Fruit fly (Drosophila melanogaster) whole organism, pupa: ENCODE results near the gene CG33124.

Source experiments
- CG10348 ChIP-seq: fragments of 200-800 bp; sonication (Bioruptor generic); IDR thresholded peaks from 2 replicates; pipeline ENCODE4 v1.3.6; 2022; ENCODE audit warnings: missing biosample characterization, missing genetic modification characterization
- CG12605 ChIP-seq: fragments of 200-800 bp; sonication (Bioruptor generic); IDR thresholded peaks from 2 replicates; pipeline ENCODE4 v1.3.6; 2022; ENCODE audit warnings: missing biosample characterization, missing genetic modification characterization
- CG13204 ChIP-seq: fragments of 200-800 bp; sonication (Bioruptor generic); optimal IDR thresholded peaks from 2 replicates; lab custom pipeline; 2018; ENCODE audit warnings: missing biosample characterization, mild to moderate bottlenecking, missing genetic modification characterization, moderate library complexity
- CG14655 ChIP-seq: fragments of 200-800 bp; sonication (Bioruptor generic); optimal IDR thresholded peaks from 3 replicates; lab custom pipeline; 2017; ENCODE audit warnings: mild to moderate bottlenecking, missing biosample characterization, missing genetic modification reagents, missing genetic modification characterization
- CG15710 ChIP-seq: fragments of 200-800 bp; sonication (Bioruptor generic); optimal IDR thresholded peaks from 2 replicates; lab custom pipeline; 2018; ENCODE audit warnings: missing biosample characterization, mild to moderate bottlenecking, missing genetic modification characterization, moderate library complexity
- CG17806 ChIP-seq: fragments of 200-800 bp; sonication (Bioruptor generic); optimal IDR thresholded peaks from 2 replicates; lab custom pipeline; 2018; ENCODE audit warnings: missing biosample characterization, mild to moderate bottlenecking, missing genetic modification characterization, moderate library complexity
- CG32121 ChIP-seq: fragments of 200-800 bp; sonication (Bioruptor generic); IDR thresholded peaks from 2 replicates; pipeline ENCODE4 v1.3.6; 2022; ENCODE audit warnings: missing biosample characterization, missing genetic modification characterization
- CG34367 ChIP-seq: fragments of 200-800 bp; sonication (Bioruptor generic); optimal IDR thresholded peaks from 2 replicates; lab custom pipeline; 2018; ENCODE audit warnings: missing biosample characterization, mild to moderate bottlenecking, missing genetic modification characterization
- CG4496 ChIP-seq: fragments of 200-800 bp; sonication (Bioruptor generic); IDR thresholded peaks from 3 replicates; pipeline ENCODE4 v1.3.6; 2022; ENCODE audit warnings: missing biosample characterization, missing genetic modification characterization
- CG8159 ChIP-seq: fragments of 200-800 bp; sonication (Bioruptor generic); optimal IDR thresholded peaks from 3 replicates; lab custom pipeline; 2018; ENCODE audit warnings: missing biosample characterization, mild to moderate bottlenecking, missing genetic modification characterization, moderate library complexity
- CG8301 ChIP-seq: fragments of 200-800 bp; sonication (Bioruptor generic); optimal IDR thresholded peaks from 2 replicates; lab custom pipeline; 2018; ENCODE audit warnings: missing biosample characterization, mild to moderate bottlenecking, missing genetic modification characterization
- CG9948 ChIP-seq: fragments of 200-800 bp; sonication (Bioruptor generic); optimal IDR thresholded peaks from 2 replicates; lab custom pipeline; 2018; ENCODE audit warnings: missing biosample characterization, mild to moderate bottlenecking, missing genetic modification characterization, moderate library complexity
- D1 ChIP-seq: fragments of 200-800 bp; sonication (Bioruptor generic); optimal IDR thresholded peaks from 2 replicates; lab custom pipeline; 2018; ENCODE audit warnings: missing biosample characterization, mild to moderate bottlenecking, missing genetic modification characterization, moderate library complexity
- EcR ChIP-seq: fragments of 200-800 bp; sonication (Bioruptor generic); optimal IDR thresholded peaks from 3 replicates; lab custom pipeline; 2019; ENCODE audit warnings: missing biosample characterization, missing genetic modification characterization, mild to moderate bottlenecking, moderate library complexity, missing genetic modification reagents
- Ets98B ChIP-seq: fragments of 200-800 bp; sonication (Bioruptor generic); IDR thresholded peaks from 2 replicates; pipeline ENCODE4 v1.3.6; 2022; ENCODE audit warnings: missing biosample characterization, missing genetic modification characterization
- Pif1A ChIP-seq: fragments of 200-800 bp; sonication (Bioruptor generic); optimal IDR thresholded peaks from 3 replicates; lab custom pipeline; 2016; ENCODE audit warnings: missing biosample characterization, missing genetic modification characterization
- Pif1B ChIP-seq: fragments of 200-800 bp; sonication (Bioruptor generic); optimal IDR thresholded peaks from 3 replicates; lab custom pipeline; 2016; ENCODE audit warnings: missing biosample characterization, missing genetic modification characterization
- Snoo ChIP-seq: fragments of 200-800 bp; sonication (Bioruptor generic); optimal IDR thresholded peaks from 3 replicates; lab custom pipeline; 2017; ENCODE audit warnings: missing biosample characterization, mild to moderate bottlenecking, missing genetic modification characterization, inconsistent platforms
- fd96Ca ChIP-seq: fragments of 200-800 bp; sonication (Bioruptor generic); IDR thresholded peaks from 3 replicates; pipeline ENCODE4 v1.3.6; 2022; ENCODE audit warnings: missing biosample characterization, missing genetic modification characterization
- gl ChIP-seq: fragments of 200-800 bp; sonication (Bioruptor generic); optimal IDR thresholded peaks from 2 replicates; lab custom pipeline; 2018; ENCODE audit warnings: missing biosample characterization, mild to moderate bottlenecking, missing genetic modification characterization
- rn ChIP-seq: fragments of 200-800 bp; sonication (Bioruptor generic); IDR thresholded peaks from 2 replicates; pipeline ENCODE4 v1.3.6; 2022; ENCODE audit warnings: missing biosample characterization, missing genetic modification characterization

Gene CG33124

DNA sequence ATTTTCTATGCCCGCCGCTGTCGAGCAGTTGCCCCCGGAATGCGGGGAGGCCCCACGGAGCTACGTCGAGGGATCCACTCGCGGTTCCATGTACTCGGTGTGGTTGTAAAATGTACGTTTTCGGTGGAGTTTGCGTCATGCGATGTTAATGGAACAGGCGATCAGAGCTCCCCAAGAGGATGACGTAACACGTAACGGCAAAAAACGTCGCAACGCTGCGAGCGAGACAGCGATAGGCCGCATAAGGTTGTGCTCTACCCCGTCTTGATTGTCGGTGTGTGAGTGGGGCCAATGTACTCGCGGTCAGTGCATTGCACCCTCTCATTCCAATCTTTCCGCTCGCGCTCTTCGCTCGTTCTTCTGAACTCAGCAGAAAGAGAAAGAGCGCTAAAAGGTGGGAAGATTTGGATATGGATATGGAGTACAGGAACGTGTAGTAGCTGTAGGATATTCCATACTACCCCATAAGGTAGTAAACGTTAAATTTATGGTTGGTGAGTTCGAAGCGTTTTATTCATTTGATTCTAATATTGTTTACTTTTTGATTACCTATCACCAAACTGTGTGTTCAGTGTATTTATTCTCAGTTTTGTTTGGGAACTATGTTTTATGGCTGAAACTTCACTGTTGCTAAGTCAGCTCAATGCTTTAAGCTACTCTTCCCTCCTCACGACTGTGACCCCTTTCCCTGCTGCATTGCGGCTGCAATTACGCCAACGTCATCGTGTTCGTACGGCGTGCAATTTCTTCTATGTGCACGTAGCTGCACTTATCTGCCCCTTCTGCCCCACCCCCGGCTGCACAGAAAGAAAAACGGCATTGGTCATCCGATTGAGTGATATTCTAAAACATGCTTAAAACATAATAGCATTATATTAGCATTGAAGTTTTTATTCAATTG, 8.5 kb downstream of the CG33124 start:
- TF ChIP-seq CG8301 (no peak), CG13204 (GFP tag; lab: Kevin White, UChicago) (peak; percentile 67), CG32121 (no peak), D1 (tag; lab: Kevin White, UChicago) (no peak), CG17806 (tag; lab: Kevin White, UChicago) (peak; percentile 7), EcR (GFP tag; lab: Kevin White, UChicago) (peak; percentile 100), Pif1A (GFP tag; lab: Kevin White, UChicago) (no peak), CG9948 (tag; lab: Kevin White, UChicago) (no peak), CG14655 (GFP tag; lab: Kevin White, UChicago) (no peak), CG34367 (tag; lab: Kevin White, UChicago) (no peak), CG8159 (tag; lab: Kevin White, UChicago) (no peak)

DNA sequence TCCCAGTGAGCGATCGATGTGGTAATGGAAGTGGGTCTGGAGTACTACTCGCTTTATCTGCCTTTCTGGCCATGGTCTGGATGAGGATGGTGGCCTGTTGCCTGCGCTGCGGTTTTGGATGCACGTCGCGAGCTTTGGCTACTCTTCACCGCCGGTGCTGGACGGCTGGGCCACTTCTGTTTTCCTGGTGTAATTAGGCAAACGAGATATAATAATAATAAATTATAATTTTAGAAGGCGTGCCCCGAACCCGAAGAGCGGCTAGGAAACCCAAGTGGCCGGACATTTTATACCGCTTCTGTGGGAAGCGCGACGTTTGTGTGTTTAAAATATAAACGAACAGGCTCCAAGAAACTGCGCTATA, 9.5 kb downstream of the CG33124 start:
- TF ChIP-seq CG9948 (tag; lab: Kevin White, UChicago) = no peak
- TF ChIP-seq CG15710 (tag; lab: Kevin White, UChicago) = no peak
- no peak for TF ChIP-seq Pif1B (GFP tag; lab: Kevin White, UChicago)
- no peak for TF ChIP-seq CG4496 (GFP tag; lab: Robert Waterston, UW)
- no peak for TF ChIP-seq fd96Ca (GFP tag; lab: Robert Waterston, UW)
- TF ChIP-seq CG10348 (GFP tag; lab: Robert Waterston, UW) = no peak
- no peak for TF ChIP-seq CG14655 (GFP tag; lab: Kevin White, UChicago)
- no peak for TF ChIP-seq CG13204 (GFP tag; lab: Kevin White, UChicago)
- no peak for TF ChIP-seq Snoo
- no peak for TF ChIP-seq EcR (GFP tag; lab: Kevin White, UChicago)
- TF ChIP-seq CG12605 = no peak
- TF ChIP-seq CG8301 = no peak
- TF ChIP-seq gl (tag; lab: Kevin White, UChicago) = no peak
- no peak for TF ChIP-seq Pif1A (GFP tag; lab: Kevin White, UChicago)

DNA sequence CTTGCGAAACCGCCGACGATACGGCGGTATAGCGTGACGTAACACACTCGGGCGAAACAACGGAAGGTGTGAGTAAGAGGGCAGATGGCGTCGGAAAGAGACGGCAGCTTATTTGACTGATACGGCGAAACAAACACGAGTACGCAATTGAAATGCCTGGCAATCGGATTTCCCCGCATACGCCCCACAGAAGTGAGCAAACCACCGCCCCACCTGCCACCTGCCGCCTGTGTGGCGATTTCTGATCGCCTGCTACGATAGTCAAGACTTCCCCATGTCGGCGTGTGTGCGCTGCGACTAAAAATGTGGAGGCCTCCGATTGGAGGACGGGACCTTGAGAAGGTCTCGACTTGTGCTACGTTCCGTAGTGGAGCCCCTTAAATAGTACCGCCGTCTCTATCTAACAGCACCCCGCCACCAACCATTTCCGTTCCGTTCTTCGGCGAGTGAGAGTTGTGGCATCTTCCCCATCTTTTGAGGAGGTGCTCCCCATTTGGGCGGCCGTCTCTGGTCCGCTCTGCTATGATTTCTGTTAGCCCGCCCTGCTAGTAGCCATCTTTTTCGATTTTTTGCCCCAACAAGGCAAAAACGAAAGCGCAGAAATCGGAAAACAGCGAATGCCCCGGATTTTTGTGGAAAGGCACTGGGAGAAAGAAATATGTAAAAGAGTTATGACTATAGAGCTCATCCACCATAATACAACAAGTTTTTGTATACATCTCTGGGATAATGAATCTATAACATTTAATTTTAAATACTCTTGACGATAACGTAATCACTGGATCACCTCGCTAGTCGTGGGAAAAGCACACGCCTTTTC, 10.1 kb downstream of the CG33124 start:
- TF ChIP-seq rn (GFP tag; lab: Robert Waterston, UW) (no peak), CG4496 (GFP tag; lab: Robert Waterston, UW) (no peak), CG14655 (GFP tag; lab: Kevin White, UChicago) (peak; percentile 100), Ets98B (GFP tag; lab: Robert Waterston, UW) (no peak), CG32121 (no peak), fd96Ca (GFP tag; lab: Robert Waterston, UW) (no peak), CG13204 (GFP tag; lab: Kevin White, UChicago) (peak; percentile 74), Pif1A (GFP tag; lab: Kevin White, UChicago) (peak; percentile 99), CG17806 (tag; lab: Kevin White, UChicago) (peak; percentile 98), CG8301 (peak; percentile 99), CG9948 (tag; lab: Kevin White, UChicago) (peak; percentile 98), CG8159 (tag; lab: Kevin White, UChicago) (peak; percentile 95), CG10348 (GFP tag; lab: Robert Waterston, UW) (no peak), Pif1B (GFP tag; lab: Kevin White, UChicago) (peak; percentile 98), EcR (GFP tag; lab: Kevin White, UChicago) (peak; percentile 92), Snoo (peak; percentile 98), CG12605 (no peak), gl (tag; lab: Kevin White, UChicago) (peak; percentile 95), CG15710 (tag; lab: Kevin White, UChicago) (peak; percentile 94), D1 (tag; lab: Kevin White, UChicago) (peak; percentile 94), CG34367 (tag; lab: Kevin White, UChicago) (peak; percentile 95)

DNA sequence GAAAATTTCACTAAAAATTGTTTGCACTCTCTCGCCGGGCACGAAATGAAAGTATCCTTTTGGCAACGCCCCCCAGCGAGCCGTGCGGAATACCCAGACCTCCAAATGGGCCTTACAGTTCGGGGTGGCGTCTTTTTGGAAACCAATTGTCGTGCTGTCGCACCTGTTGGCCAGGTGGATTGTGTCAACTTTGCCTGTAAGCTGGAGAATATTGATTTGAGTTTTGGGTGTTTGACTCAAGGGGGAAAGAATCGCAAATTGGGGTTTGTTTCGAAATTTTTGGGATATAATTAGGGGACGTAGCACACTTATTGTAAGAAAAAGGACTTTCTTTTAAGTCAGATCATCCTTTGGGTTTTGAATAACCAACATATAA, 10.8 kb downstream of the CG33124 start:
- TF ChIP-seq CG17806 (tag; lab: Kevin White, UChicago) (no peak), D1 (tag; lab: Kevin White, UChicago) (no peak), CG9948 (tag; lab: Kevin White, UChicago) (no peak), gl (tag; lab: Kevin White, UChicago) (no peak), Pif1A (GFP tag; lab: Kevin White, UChicago) (no peak), CG15710 (tag; lab: Kevin White, UChicago) (no peak), Ets98B (GFP tag; lab: Robert Waterston, UW) (no peak)

DNA sequence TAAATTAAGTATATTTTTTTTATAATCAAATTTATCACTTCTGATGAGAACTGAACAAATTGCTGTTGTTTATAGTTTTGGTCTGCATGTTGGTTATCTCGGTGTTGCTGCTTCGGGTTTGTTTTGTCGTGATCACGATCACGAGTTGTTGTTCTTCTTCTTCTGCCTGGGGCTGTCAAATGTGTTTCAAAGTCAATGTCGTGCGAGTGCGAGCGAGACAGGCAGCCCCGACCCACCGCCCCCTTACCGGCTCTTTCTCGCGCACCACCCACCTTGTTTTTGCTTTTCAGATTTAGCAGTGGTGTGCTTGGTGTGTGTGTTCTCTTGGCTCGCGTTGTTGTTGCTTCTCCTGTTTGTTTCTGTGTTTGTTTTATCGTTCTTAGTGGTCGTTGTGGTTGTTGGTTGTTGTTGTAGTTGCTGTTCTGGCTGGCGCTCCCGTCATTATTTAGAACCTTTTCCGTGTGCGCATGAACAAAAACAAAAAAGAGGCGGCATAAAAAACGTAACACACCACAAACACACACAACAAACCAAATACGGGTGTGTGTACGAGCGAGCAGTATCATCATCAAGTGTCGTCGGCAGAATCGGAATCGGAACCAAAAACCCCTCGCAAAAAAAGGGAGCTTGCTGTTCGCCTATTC, 11.3 kb downstream of the CG33124 start, which contains the start of gene COX7AL2:
TSS of gene COX7AL2 (minus strand) at position 438 of the 644 bp plus-strand sequence.
- TF ChIP-seq CG14655 (GFP tag; lab: Kevin White, UChicago) (peak; percentile 28), D1 (tag; lab: Kevin White, UChicago) (no peak)
